Fruit fly (Drosophila melanogaster): ENCODE measurements around the gene Cyp4c3.

Gene Cyp4c3

dm6 chr3R:30887711-30888549 lies 5.9 kb upstream of the Cyp4c3 start (continued):
- TF ChIP-seq CG6175 (GFP tag; IDR thresholded peaks at IDR 0.05) (no peak), ken (GFP tag; IDR thresholded peaks at IDR 0.05) (peak; percentile 79), Bdp1 (GFP tag; optimal IDR thresholded peaks at IDR 0.05) (no peak), CG16813 (GFP tag; IDR thresholded peaks at IDR 0.05; ENCODE audit: partially characterized antibody) (no peak), CG10267 (tag; optimal IDR thresholded peaks at IDR 0.05) (peak; percentile 23), E2f1 (GFP tag; IDR thresholded peaks at IDR 0.05) (peak; percentile 59), Neu2 (GFP tag; optimal IDR thresholded peaks at IDR 0.05; ENCODE audit: borderline replicate concordance) (no peak), stwl (tag; optimal IDR thresholded peaks at IDR 0.05) (no peak), CG3281 (GFP tag; optimal IDR thresholded peaks at IDR 0.05) (peak; percentile 59), CG13894 (tag; optimal IDR thresholded peaks at IDR 0.05) (no peak), grn (GFP tag; optimal IDR thresholded peaks at IDR 0.05) (peak; percentile 36), CG16863 (GFP tag; optimal IDR thresholded peaks at IDR 0.05) (peak; percentile 28), emc (GFP tag; optimal IDR thresholded peaks at IDR 0.05) (peak; percentile 24), Atf-2 (GFP tag; optimal IDR thresholded peaks at IDR 0.05) (peak; percentile 60), CG4854 (GFP tag; optimal IDR thresholded peaks at IDR 0.05) (peak; percentile 25), scrt (GFP tag; optimal IDR thresholded peaks at IDR 0.05) (peak; percentile 43), Sox100B (GFP tag; optimal IDR thresholded peaks at IDR 0.05) (no peak), Trl (optimal IDR thresholded peaks at IDR 0.05) (no peak), Trl (GFP tag; optimal IDR thresholded peaks at IDR 0.05) (peak; percentile 43), CG7928 (GFP tag; optimal IDR thresholded peaks at IDR 0.05) (no peak), Adf1 (GFP tag; IDR thresholded peaks at IDR 0.05) (no peak), corto (GFP tag; optimal IDR thresholded peaks at IDR 0.05) (peak; percentile 70), HmgZ (tag; optimal IDR thresholded peaks at IDR 0.05) (peak; percentile 5), CG2116 (GFP tag; optimal IDR thresholded peaks at IDR 0.05) (no peak), dati (GFP tag; IDR thresholded peaks at IDR 0.05) (no peak), CG18599 (GFP tag; optimal IDR thresholded peaks at IDR 0.05) (peak; percentile 72), sob (GFP tag; IDR thresholded peaks at IDR 0.05) (peak; percentile 70), CkIIα-i1 (GFP tag; IDR thresholded peaks at IDR 0.05) (0 out of 2 replicates have a peak, but pooled peaks have one; percentile 6), sqz (GFP tag; optimal IDR thresholded peaks at IDR 0.05) (no peak), fd96Cb (tag; optimal IDR thresholded peaks at IDR 0.05) (peak; percentile 72), CG8359 (GFP tag; optimal IDR thresholded peaks at IDR 0.05; ENCODE audit: borderline replicate concordance) (no peak), Atf3 (GFP tag; optimal IDR thresholded peaks at IDR 0.05) (no peak), amos (GFP tag; IDR thresholded peaks at IDR 0.05; ENCODE audit: partially characterized antibody) (no peak), CG8924 (tag; optimal IDR thresholded peaks at IDR 0.05) (peak; percentile 52), HLH54F (GFP tag; optimal IDR thresholded peaks at IDR 0.05) (peak; percentile 18), dimm (GFP tag; IDR thresholded peaks at IDR 0.05) (0 out of 2 replicates have a peak, but pooled peaks have one; percentile 22), CG31365 (tag; optimal IDR thresholded peaks at IDR 0.05) (no peak), ase (GFP tag; IDR thresholded peaks at IDR 0.05) (0 out of 3 replicates have a peak, but pooled peaks have one; percentile 29), vfl (GFP tag; optimal IDR thresholded peaks at IDR 0.05) (peak; percentile 35), Dp (GFP tag; optimal IDR thresholded peaks at IDR 0.05) (no peak), Pdp1 (GFP tag; optimal IDR thresholded peaks at IDR 0.05) (peak; percentile 67), CG33213 (GFP tag; optimal IDR thresholded peaks at IDR 0.05) (peak; percentile 55), hkb (optimal IDR thresholded peaks at IDR 0.05) (no peak), hkb (GFP tag; IDR thresholded peaks at IDR 0.05) (peak; percentile 74), sr (GFP tag; IDR thresholded peaks at IDR 0.05) (peak; percentile 59; the same call in 2 of the 3 replicates), ham (GFP tag; IDR thresholded peaks at IDR 0.05) (no peak), tin (GFP tag; optimal IDR thresholded peaks at IDR 0.05) (peak; percentile 61), CG11695 (GFP tag; IDR thresholded peaks at IDR 0.05) (peak; percentile 52; the same call in 1 of the 3 replicates), CG11696 (GFP tag; IDR thresholded peaks at IDR 0.05) (peak; percentile 29; the same call in 1 of the 2 replicates)
